Fruit fly (Drosophila melanogaster) whole organism, pupa: ENCODE results near the gene h-cup.
A peak's percentile ranks its signal among the peaks of the same experiment; 100 is the strongest.

Experiments
- CG10348 ChIP-seq: fragments of 200-800 bp; sonication (Bioruptor generic); IDR thresholded peaks from 2 replicates; pipeline ENCODE4 v1.3.6; 2022; ENCODE audit warnings: missing biosample characterization, missing genetic modification characterization
- CG12605 ChIP-seq: fragments of 200-800 bp; sonication (Bioruptor generic); IDR thresholded peaks from 2 replicates; pipeline ENCODE4 v1.3.6; 2022; ENCODE audit warnings: missing biosample characterization, missing genetic modification characterization
- CG13204 ChIP-seq: fragments of 200-800 bp; sonication (Bioruptor generic); optimal IDR thresholded peaks from 2 replicates; lab custom pipeline; 2018; ENCODE audit warnings: missing biosample characterization, mild to moderate bottlenecking, missing genetic modification characterization, moderate library complexity
- CG14655 ChIP-seq: fragments of 200-800 bp; sonication (Bioruptor generic); optimal IDR thresholded peaks from 3 replicates; lab custom pipeline; 2017; ENCODE audit warnings: mild to moderate bottlenecking, missing biosample characterization, missing genetic modification reagents, missing genetic modification characterization
- CG15710 ChIP-seq: fragments of 200-800 bp; sonication (Bioruptor generic); optimal IDR thresholded peaks from 2 replicates; lab custom pipeline; 2018; ENCODE audit warnings: missing biosample characterization, mild to moderate bottlenecking, missing genetic modification characterization, moderate library complexity
- CG17806 ChIP-seq: fragments of 200-800 bp; sonication (Bioruptor generic); optimal IDR thresholded peaks from 2 replicates; lab custom pipeline; 2018; ENCODE audit warnings: missing biosample characterization, mild to moderate bottlenecking, missing genetic modification characterization, moderate library complexity
- CG32121 ChIP-seq: fragments of 200-800 bp; sonication (Bioruptor generic); IDR thresholded peaks from 2 replicates; pipeline ENCODE4 v1.3.6; 2022; ENCODE audit warnings: missing biosample characterization, missing genetic modification characterization
- CG34367 ChIP-seq: fragments of 200-800 bp; sonication (Bioruptor generic); optimal IDR thresholded peaks from 2 replicates; lab custom pipeline; 2018; ENCODE audit warnings: missing biosample characterization, mild to moderate bottlenecking, missing genetic modification characterization
- CG4496 ChIP-seq: fragments of 200-800 bp; sonication (Bioruptor generic); IDR thresholded peaks from 3 replicates; pipeline ENCODE4 v1.3.6; 2022; ENCODE audit warnings: missing biosample characterization, missing genetic modification characterization
- CG8159 ChIP-seq: fragments of 200-800 bp; sonication (Bioruptor generic); optimal IDR thresholded peaks from 3 replicates; lab custom pipeline; 2018; ENCODE audit warnings: missing biosample characterization, mild to moderate bottlenecking, missing genetic modification characterization, moderate library complexity
- CG8301 ChIP-seq: fragments of 200-800 bp; sonication (Bioruptor generic); optimal IDR thresholded peaks from 2 replicates; lab custom pipeline; 2018; ENCODE audit warnings: missing biosample characterization, mild to moderate bottlenecking, missing genetic modification characterization
- D1 ChIP-seq: fragments of 200-800 bp; sonication (Bioruptor generic); optimal IDR thresholded peaks from 2 replicates; lab custom pipeline; 2018; ENCODE audit warnings: missing biosample characterization, mild to moderate bottlenecking, missing genetic modification characterization, moderate library complexity
- EcR ChIP-seq: fragments of 200-800 bp; sonication (Bioruptor generic); optimal IDR thresholded peaks from 3 replicates; lab custom pipeline; 2019; ENCODE audit warnings: missing biosample characterization, missing genetic modification characterization, mild to moderate bottlenecking, moderate library complexity, missing genetic modification reagents
- Ets98B ChIP-seq: fragments of 200-800 bp; sonication (Bioruptor generic); IDR thresholded peaks from 2 replicates; pipeline ENCODE4 v1.3.6; 2022; ENCODE audit warnings: missing biosample characterization, missing genetic modification characterization
- Pif1A ChIP-seq: fragments of 200-800 bp; sonication (Bioruptor generic); optimal IDR thresholded peaks from 3 replicates; lab custom pipeline; 2016; ENCODE audit warnings: missing biosample characterization, missing genetic modification characterization
- Pif1B ChIP-seq: fragments of 200-800 bp; sonication (Bioruptor generic); optimal IDR thresholded peaks from 3 replicates; lab custom pipeline; 2016; ENCODE audit warnings: missing biosample characterization, missing genetic modification characterization
- Snoo ChIP-seq: fragments of 200-800 bp; sonication (Bioruptor generic); optimal IDR thresholded peaks from 3 replicates; lab custom pipeline; 2017; ENCODE audit warnings: missing biosample characterization, mild to moderate bottlenecking, missing genetic modification characterization, inconsistent platforms
- fd96Ca ChIP-seq: fragments of 200-800 bp; sonication (Bioruptor generic); IDR thresholded peaks from 3 replicates; pipeline ENCODE4 v1.3.6; 2022; ENCODE audit warnings: missing biosample characterization, missing genetic modification characterization
- gl ChIP-seq: fragments of 200-800 bp; sonication (Bioruptor generic); optimal IDR thresholded peaks from 2 replicates; lab custom pipeline; 2018; ENCODE audit warnings: missing biosample characterization, mild to moderate bottlenecking, missing genetic modification characterization
- rn ChIP-seq: fragments of 200-800 bp; sonication (Bioruptor generic); IDR thresholded peaks from 2 replicates; pipeline ENCODE4 v1.3.6; 2022; ENCODE audit warnings: missing biosample characterization, missing genetic modification characterization

h-cup gene

dm6 chr3R:15414936-15415601, 32.3 kb upstream of the h-cup start:
- TF ChIP-seq Pif1B (GFP tag; lab: Kevin White, UChicago) (no peak), EcR (no peak), D1 (tag; lab: Kevin White, UChicago) (no peak), CG17806 (no peak), Pif1A (GFP tag; lab: Kevin White, UChicago) (no peak)

dm6 chr3R:15410689-15411587, 28.2 kb upstream of the h-cup start:
- TF ChIP-seq fd96Ca (GFP tag; lab: Robert Waterston, UW) (no peak; the same call in 1 of the 3 replicates), CG13204 (GFP tag; lab: Kevin White, UChicago) (peak; percentile 24), gl (tag; lab: Kevin White, UChicago) (no peak), Ets98B (GFP tag; lab: Robert Waterston, UW) (no peak), CG8159 (tag; lab: Kevin White, UChicago) (no peak), CG15710 (tag; lab: Kevin White, UChicago) (no peak), Pif1B (GFP tag; lab: Kevin White, UChicago) (no peak), CG14655 (GFP tag; lab: Kevin White, UChicago) (no peak), EcR (peak; percentile 89)

DNA sequence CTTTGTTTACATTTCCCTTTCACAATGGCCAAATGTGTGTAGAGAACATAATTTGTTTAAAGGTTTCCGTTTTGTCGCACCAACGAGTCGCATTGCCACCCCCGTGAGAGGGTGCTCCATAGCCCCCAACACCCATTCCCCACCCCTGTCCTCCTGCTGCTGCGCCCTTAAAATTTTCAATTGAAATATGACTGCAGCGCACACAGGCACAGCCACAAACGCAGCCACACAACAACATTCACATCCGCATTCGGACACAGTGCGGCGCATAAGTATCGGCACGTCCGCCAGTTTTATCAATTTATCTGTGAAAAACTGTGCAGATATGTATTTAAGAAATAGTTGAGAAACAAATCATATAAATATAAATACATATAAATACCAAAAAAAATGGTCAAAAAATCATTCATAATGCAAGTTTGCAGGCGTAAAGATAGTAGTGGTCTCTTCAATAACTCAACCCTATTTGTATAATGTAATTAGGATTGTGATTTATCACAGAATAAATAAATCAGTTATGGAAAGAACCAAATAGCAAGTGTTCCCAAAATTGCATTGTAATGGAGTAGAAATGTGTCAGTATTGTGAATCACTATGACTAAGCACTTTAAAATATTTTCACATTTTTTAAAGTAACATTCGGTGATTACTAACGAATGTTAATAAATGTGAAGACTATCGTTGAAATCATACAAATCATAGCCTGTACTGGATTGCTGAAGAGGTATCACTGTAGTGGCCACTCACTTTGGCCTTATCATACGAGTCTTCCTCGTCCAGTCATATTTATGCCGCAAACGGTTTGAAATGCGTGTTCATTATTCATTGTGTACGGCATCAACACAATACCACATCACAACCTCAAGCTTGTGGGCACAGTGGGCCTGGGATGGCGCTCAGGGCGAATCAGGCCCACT, 27.3 kb upstream of the h-cup start:
- peak; percentile 19 for TF ChIP-seq CG14655 (GFP tag; lab: Kevin White, UChicago)
- TF ChIP-seq gl (tag; lab: Kevin White, UChicago), result no peak
- peak; percentile 73; the same call in 1 of the 3 replicates for TF ChIP-seq fd96Ca (GFP tag; lab: Robert Waterston, UW)
- no peak for TF ChIP-seq CG13204 (GFP tag; lab: Kevin White, UChicago)
- TF ChIP-seq CG32121 (GFP tag; lab: Robert Waterston, UW), result peak; percentile 24; the same call in 1 of the 2 replicates
- no peak for TF ChIP-seq CG8301 (tag; lab: Kevin White, UChicago)
- peak; percentile 9 for TF ChIP-seq CG8159 (tag; lab: Kevin White, UChicago)
- peak; percentile 71; the same call in 2 of the 3 replicates for TF ChIP-seq CG4496 (GFP tag; lab: Robert Waterston, UW)
- peak; percentile 28 for TF ChIP-seq Snoo
- TF ChIP-seq D1 (tag; lab: Kevin White, UChicago), result no peak
- peak; percentile 10; the same call in 1 of the 2 replicates for TF ChIP-seq rn (GFP tag; lab: Robert Waterston, UW)
- TF ChIP-seq Ets98B (GFP tag; lab: Robert Waterston, UW), result peak; percentile 62

DNA sequence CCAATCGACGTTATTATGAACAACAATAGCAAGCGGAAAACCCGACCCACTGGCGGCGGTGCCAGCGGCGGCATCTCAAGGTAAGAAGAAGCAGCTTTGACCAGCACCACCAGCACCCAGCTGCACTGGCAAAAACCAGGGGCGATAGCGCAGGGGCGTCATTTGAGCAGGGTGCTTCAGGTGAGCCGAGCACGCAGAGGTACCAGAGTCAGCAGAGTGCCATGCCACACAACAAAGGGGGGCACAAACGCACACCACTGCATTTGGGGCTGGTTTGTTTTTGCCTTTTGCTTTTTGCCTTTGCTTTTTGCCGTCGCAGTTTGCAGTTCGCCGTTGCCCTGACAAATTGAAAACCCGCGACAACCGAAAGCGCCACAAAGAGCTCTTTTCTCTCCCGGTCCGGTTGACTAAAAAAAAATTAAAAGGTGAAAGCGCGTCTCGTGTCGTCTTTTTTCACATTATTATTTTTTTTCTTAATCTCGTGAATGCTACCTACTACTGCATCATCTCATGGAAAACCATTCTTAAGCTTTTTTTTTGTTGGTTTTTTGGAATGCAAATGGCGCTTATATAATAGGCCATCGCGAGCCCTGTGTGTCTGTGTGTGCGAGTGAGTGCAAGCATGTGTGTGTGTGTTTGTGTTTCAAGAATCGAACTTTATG, 26.5 kb upstream of the h-cup start:
- TF ChIP-seq CG14655 (GFP tag; lab: Kevin White, UChicago), result peak; percentile 16
- peak; percentile 27 for TF ChIP-seq CG13204 (GFP tag; lab: Kevin White, UChicago)
- TF ChIP-seq fd96Ca (GFP tag; lab: Robert Waterston, UW), result peak; percentile 75
- TF ChIP-seq CG34367, result no peak
- no peak for TF ChIP-seq CG12605
- TF ChIP-seq Pif1A (GFP tag; lab: Kevin White, UChicago), result peak; percentile 29
- TF ChIP-seq Ets98B (GFP tag; lab: Robert Waterston, UW), result peak; percentile 74; the same call in 1 of the 2 replicates
- TF ChIP-seq gl (tag; lab: Kevin White, UChicago), result no peak
- TF ChIP-seq CG10348, result 0 out of 2 replicates have a peak, but pooled peaks have one; percentile 17
- TF ChIP-seq CG8159 (tag; lab: Kevin White, UChicago), result no peak
- peak; percentile 69 for TF ChIP-seq CG32121 (GFP tag; lab: Robert Waterston, UW)
- peak; percentile 0 for TF ChIP-seq Pif1B (GFP tag; lab: Kevin White, UChicago)
- peak; percentile 54; the same call in 1 of the 2 replicates for TF ChIP-seq rn (GFP tag; lab: Robert Waterston, UW)

DNA sequence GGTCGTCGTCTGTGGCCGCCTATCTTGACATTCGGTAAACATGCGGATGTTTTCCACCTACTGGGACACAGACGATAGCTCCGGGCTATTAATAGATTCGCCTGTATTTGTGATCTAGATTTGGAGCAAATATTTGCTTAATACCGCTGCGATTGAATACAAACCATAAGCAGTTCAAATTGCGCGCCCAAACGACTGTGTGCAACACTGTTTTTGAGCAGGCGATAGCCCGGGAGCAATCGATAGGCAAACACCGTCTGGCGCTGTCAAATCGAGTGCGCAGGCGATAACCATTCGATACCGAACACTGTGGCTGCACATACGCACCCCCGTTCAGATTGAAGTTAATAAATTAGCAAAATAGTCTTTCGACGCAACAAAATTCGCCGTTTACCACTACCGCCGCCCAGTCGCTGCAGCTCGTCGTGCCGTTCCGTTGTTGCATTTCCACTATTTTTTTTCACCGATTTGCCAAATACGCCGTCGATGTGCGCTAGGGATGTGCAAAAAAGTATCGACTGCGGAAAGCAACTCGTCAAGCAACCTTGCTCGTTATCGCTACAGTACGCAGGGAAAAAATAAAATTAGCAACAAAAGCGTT, 25.5 kb upstream of the h-cup start, which contains the start of gene Atx2:
Gene Atx2, plus strand, starts transcription at position 293 of the 601 bp plus-strand sequence.
- TF ChIP-seq fd96Ca (GFP tag; lab: Robert Waterston, UW), result peak; percentile 23; the same call in 1 of the 3 replicates
- no peak for TF ChIP-seq CG13204 (GFP tag; lab: Kevin White, UChicago)
